Worm (Caenorhabditis elegans) whole organism, dauer: ENCODE results near the gene pcn-1.

Source experiments
- unc-62 ChIP-seq: sonication (generic microtip); optimal IDR thresholded peaks from 2 replicates; lab custom pipeline; 2017; ENCODE audit warnings: missing biosample characterization, missing genetic modification reagents, missing genetic modification characterization

Gene pcn-1

ce11 chrIV:4049398-4049998 is at the start of gene pcn-1:
Gene pcn-1 (minus strand): TSS chrIV:4049448.
- TF ChIP-seq unc-62 (GFP tag; lab: Kevin White, UChicago), result no peak

ce11 chrIV:4096940-4097339 is 47.7 kb upstream of the pcn-1 start:
- TF ChIP-seq unc-62 (GFP tag; lab: Kevin White, UChicago), result no peak

ce11 chrIV:4094364-4094763 is 45.1 kb upstream of the pcn-1 start:
- no peak for TF ChIP-seq unc-62 (GFP tag; lab: Kevin White, UChicago)

ce11 chrIV:4093087-4093486 is 43.8 kb upstream of the pcn-1 start:
- no peak for TF ChIP-seq unc-62 (GFP tag; lab: Kevin White, UChicago)

ce11 chrIV:4085787-4086262 is 36.6 kb upstream of the pcn-1 start, which contains the start of gene C35B1.2:
Gene C35B1.2 (plus strand): TSS chrIV:4086212.
- TF ChIP-seq unc-62 (GFP tag; lab: Kevin White, UChicago), result no peak

- no peak for TF ChIP-seq unc-62 (GFP tag; lab: Kevin White, UChicago)
Measured at ce11 chrIV:4085022-4085421, 35.8 kb upstream of the pcn-1 start.

ce11 chrIV:4084109-4084508 is 34.9 kb upstream of the pcn-1 start, which contains the start of gene C35B1.5:
Gene C35B1.5 (minus strand): TSS chrIV:4084209.
- TF ChIP-seq unc-62 (GFP tag; lab: Kevin White, UChicago), result no peak

- TF ChIP-seq unc-62 (GFP tag; lab: Kevin White, UChicago), result no peak
Measured at ce11 chrIV:4083094-4083493, 33.8 kb upstream of the pcn-1 start.

- no peak for TF ChIP-seq unc-62 (GFP tag; lab: Kevin White, UChicago)
Measured at ce11 chrIV:4082599-4082998, 33.4 kb upstream of the pcn-1 start.

DNA sequence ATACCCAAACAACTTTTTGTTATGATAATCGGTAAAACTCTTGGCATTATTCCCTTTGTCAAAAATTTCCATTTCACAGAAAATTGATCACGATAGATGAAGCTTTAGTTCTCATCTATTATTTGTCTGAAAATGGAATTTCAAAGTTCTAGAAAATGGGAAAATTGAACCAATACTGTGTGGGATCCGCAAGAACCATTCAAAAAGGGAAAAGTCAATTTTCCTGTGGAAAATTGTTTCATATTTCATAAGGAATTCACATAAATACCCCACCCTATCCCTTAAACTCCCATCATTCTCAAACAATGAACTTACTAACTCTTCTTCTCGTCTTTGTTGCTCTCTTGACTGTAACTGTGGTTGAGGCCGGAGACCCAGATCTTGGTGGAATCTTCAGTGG is 31.6 kb upstream of the pcn-1 start, which contains the start of the genes C35B1.9 and C35B1.3:
Gene C35B1.9 (minus strand): TSS at position 101 of the 400 bp plus-strand sequence.
Gene C35B1.3 (plus strand): TSS at position 306 of the 400 bp plus-strand sequence.
- TF ChIP-seq unc-62 (GFP tag; lab: Kevin White, UChicago), result no peak

- TF ChIP-seq unc-62 (GFP tag; lab: Kevin White, UChicago), result no peak
Measured at ce11 chrIV:4079514-4079913, 30.3 kb upstream of the pcn-1 start, which contains the start of gene C35B1.4. Gene C35B1.4 (plus strand): TSS chrIV:4079814.

DNA sequence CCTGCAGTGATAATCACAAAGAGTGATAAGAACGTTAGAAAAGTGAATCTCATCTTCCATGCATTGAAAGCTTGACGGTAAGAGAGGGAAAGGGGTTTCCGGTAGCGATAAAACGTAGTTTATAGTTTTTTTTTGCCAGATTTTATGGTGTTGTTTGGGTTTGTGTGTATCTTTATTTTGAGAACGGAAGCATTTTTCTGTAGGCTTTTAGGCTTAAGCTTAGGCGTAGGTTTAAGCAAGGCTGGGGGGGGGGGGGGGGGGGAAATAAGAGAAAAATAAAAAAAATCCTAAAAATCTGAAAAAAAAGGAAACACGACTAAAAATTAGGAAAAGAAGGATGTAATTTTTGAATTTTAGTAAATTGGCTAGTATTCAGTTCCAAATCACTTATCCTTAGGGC is 29.7 kb upstream of the pcn-1 start, which contains the start of gene C35B1.8:
Gene C35B1.8 (minus strand): TSS at position 101 of the 400 bp plus-strand sequence.
- no peak for TF ChIP-seq unc-62 (GFP tag; lab: Kevin White, UChicago)

- TF ChIP-seq unc-62 (GFP tag; lab: Kevin White, UChicago), result no peak
Measured at ce11 chrIV:4076690-4077295, 27.5 kb upstream of the pcn-1 start.

ce11 chrIV:4074610-4075009 is 25.4 kb upstream of the pcn-1 start, which contains the start of gene W03D2.9:
Gene W03D2.9 (minus strand): TSS chrIV:4074710.
- TF ChIP-seq unc-62 (GFP tag; lab: Kevin White, UChicago), result no peak

ce11 chrIV:4072027-4072426 is 22.8 kb upstream of the pcn-1 start, which contains the start of gene pqn-75:
Gene pqn-75 (plus strand): TSS chrIV:4072327.
- no peak for TF ChIP-seq unc-62 (GFP tag; lab: Kevin White, UChicago)

DNA sequence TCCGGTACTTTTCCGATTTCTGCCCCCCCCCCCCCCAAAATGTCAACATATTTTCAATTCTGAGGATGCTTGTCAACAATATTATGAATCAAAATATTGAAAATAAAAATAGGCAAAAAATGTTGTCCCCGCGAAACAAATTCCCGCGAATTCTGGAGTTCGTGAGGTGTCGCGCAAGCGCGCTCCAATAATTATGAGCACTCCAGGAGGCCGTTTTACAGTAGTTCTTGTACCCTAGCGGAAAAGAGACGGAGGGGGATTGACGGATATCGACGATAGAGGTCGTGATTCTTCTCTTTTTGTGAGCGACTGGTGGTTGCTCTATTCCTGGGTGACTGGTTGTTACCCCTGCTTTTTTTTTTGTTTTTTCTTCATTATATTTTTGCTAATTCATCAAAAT is 21.6 kb upstream of the pcn-1 start:
- no peak for TF ChIP-seq unc-62 (GFP tag; lab: Kevin White, UChicago)
